Fruit fly (Drosophila melanogaster) whole organism, adult: ENCODE data around the gene yip7.

ENCODE experiments used
- CG11617 ChIP-seq: fragments of 200-800 bp; sonication (Bioruptor generic); optimal IDR thresholded peaks from 2 replicates; lab custom pipeline; 2017; ENCODE audit warnings: mild to moderate bottlenecking, missing biosample characterization, missing genetic modification reagents, missing genetic modification characterization
- CG12768 ChIP-seq: fragments of 200-800 bp; sonication (Bioruptor generic); optimal IDR thresholded peaks from 2 replicates; lab custom pipeline; 2017; ENCODE audit warnings: missing biosample characterization, missing genetic modification characterization, mild to moderate bottlenecking, moderate library complexity, missing genetic modification reagents
- CG14711 ChIP-seq: fragments of 200-800 bp; sonication (Bioruptor generic); optimal IDR thresholded peaks from 2 replicates; lab custom pipeline; 2018; ENCODE audit warnings: missing biosample characterization, mild to moderate bottlenecking, missing genetic modification characterization, moderate library complexity
- CG5204 ChIP-seq: fragments of 200-800 bp; sonication (Bioruptor generic); optimal IDR thresholded peaks from 2 replicates; lab custom pipeline; 2016; ENCODE audit warnings: missing biosample characterization, missing genetic modification characterization
- CG7045 ChIP-seq: fragments of 200-800 bp; sonication (Bioruptor generic); optimal IDR thresholded peaks from 2 replicates; lab custom pipeline; 2017; ENCODE audit warnings: missing biosample characterization, mild to moderate bottlenecking, missing genetic modification characterization
- Clk ChIP-seq: fragments of 200-800 bp; sonication (Bioruptor generic); optimal IDR thresholded peaks from 2 replicates; lab custom pipeline; 2017; ENCODE audit warnings: missing biosample characterization, missing genetic modification characterization
- Hr96 ChIP-seq: fragments of 200-800 bp; sonication (Bioruptor generic); optimal IDR thresholded peaks from 2 replicates; lab custom pipeline; 2016; ENCODE audit warnings: missing biosample characterization, missing genetic modification characterization
- Mnt ChIP-seq: fragments of 200-800 bp; sonication (Bioruptor generic); optimal IDR thresholded peaks from 2 replicates; lab custom pipeline; 2016; ENCODE audit warnings: missing biosample characterization, mild to moderate bottlenecking, missing genetic modification characterization
- cic ChIP-seq: fragments of 200-800 bp; sonication (Bioruptor generic); optimal IDR thresholded peaks from 2 replicates; lab custom pipeline; 2017; ENCODE audit warnings: missing biosample characterization, mild to moderate bottlenecking, missing genetic modification characterization, moderate library complexity
- kay ChIP-seq: fragments of 200-800 bp; sonication (Bioruptor generic); peaks from one replicate; lab custom pipeline; 2016; ENCODE audit warnings: missing biosample characterization, missing genetic modification characterization, borderline replicate concordance
- tj ChIP-seq: fragments of 200-800 bp; sonication (Bioruptor generic); optimal IDR thresholded peaks from 3 replicates; lab custom pipeline; 2017; ENCODE audit warnings: missing biosample characterization, mild to moderate bottlenecking, missing genetic modification characterization, moderate library complexity

dm6 chr3L:5999888-6000287 lies 35.1 kb upstream of the yip7 start:
- TF ChIP-seq kay (GFP tag; lab: Kevin White, UChicago), result no peak
- TF ChIP-seq CG11617 (GFP tag; lab: Kevin White, UChicago), result no peak
- no peak for TF ChIP-seq CG7045 (GFP tag; lab: Kevin White, UChicago)
- no peak for TF ChIP-seq CG14711
- no peak for TF ChIP-seq Mnt (GFP tag; lab: Kevin White, UChicago)
- TF ChIP-seq CG12768 (GFP tag; lab: Kevin White, UChicago), result no peak
- no peak for TF ChIP-seq cic (GFP tag; lab: Kevin White, UChicago)
- no peak for TF ChIP-seq Clk (GFP tag; lab: Kevin White, UChicago)
- TF ChIP-seq CG5204 (GFP tag; lab: Kevin White, UChicago), result no peak
- TF ChIP-seq Hr96 (GFP tag; lab: Kevin White, UChicago), result no peak
- no peak for TF ChIP-seq tj (GFP tag; lab: Kevin White, UChicago)
